Worm (Caenorhabditis elegans) whole organism, L4 larva: ENCODE data around the gene dnj-20.

Experiments
- F26F4.8 ChIP-seq: fragments of 200-800 bp; sonication (Bioruptor generic); conservative IDR thresholded peaks from 2 replicates; pipeline ENCODE4 v1.3.6; 2022; ENCODE audit warnings: missing genetic modification characterization, missing compliant biosample characterization
- aly-2 ChIP-seq: sonication (generic microtip); optimal IDR thresholded peaks from 2 replicates; lab custom pipeline; 2018; ENCODE audit warnings: missing biosample characterization, missing genetic modification characterization
- arid-1 ChIP-seq: fragments of 200-800 bp; sonication (Bioruptor generic); conservative IDR thresholded peaks from 2 replicates; pipeline ENCODE4 v1.3.6; 2022; ENCODE audit warnings: missing genetic modification reagents, missing genetic modification characterization, missing compliant biosample characterization
- ceh-82 ChIP-seq: sonication (generic microtip); optimal IDR thresholded peaks from 2 replicates; lab custom pipeline; 2017; ENCODE audit warnings: missing biosample characterization, missing genetic modification characterization
- lin-15B ChIP-seq: fragments of 150-350 bp; sonication (generic microtip); optimal IDR thresholded peaks from 3 replicates; lab custom pipeline; 2014; ENCODE audit warnings: missing biosample characterization, missing genetic modification characterization
- nhr-11 ChIP-seq: fragments of 150-350 bp; optimal IDR thresholded peaks from 2 replicates; lab custom pipeline; 2014; ENCODE audit warnings: missing biosample characterization, missing genetic modification characterization
- nhr-25 ChIP-seq: sonication (generic microtip); optimal IDR thresholded peaks from 2 replicates; lab custom pipeline; 2017; ENCODE audit warnings: missing genetic modification characterization, mild to moderate bottlenecking, missing compliant biosample characterization, antibody characterized with exemption, moderate library complexity, borderline replicate concordance; ENCODE audit not compliant: insufficient read depth
- nhr-6 ChIP-seq: fragments of 150-350 bp; optimal IDR thresholded peaks from 2 replicates; lab custom pipeline; 2014; ENCODE audit warnings: missing biosample characterization, missing genetic modification characterization
- nhr-76 ChIP-seq: fragments of 150-350 bp; optimal IDR thresholded peaks from 2 replicates; lab custom pipeline; 2014; ENCODE audit warnings: missing biosample characterization, missing genetic modification characterization
- skn-1 ChIP-seq: fragments of 150-350 bp; optimal IDR thresholded peaks from 2 replicates; lab custom pipeline; 2014; ENCODE audit warnings: missing biosample characterization, missing genetic modification characterization
- snpc-1.2 ChIP-seq: fragments of 200-800 bp; sonication (Bioruptor generic); IDR thresholded peaks from 2 replicates; pipeline ENCODE4 v1.3.6; 2022; ENCODE audit warnings: missing genetic modification reagents, missing genetic modification characterization, missing compliant biosample characterization
- unc-130 ChIP-seq: sonication (generic microtip); optimal IDR thresholded peaks from 2 replicates; lab custom pipeline; 2016; ENCODE audit warnings: missing genetic modification reagents, missing genetic modification characterization, missing compliant biosample characterization

ce11 chrII:9596401-9596800 is 27.6 kb downstream of the dnj-20 start, which contains the start of gene E02H1.6:
- TF ChIP-seq nhr-25 (tag; lab: Kevin White, UChicago) (no peak), nhr-11 (no peak), unc-130 (GFP tag; lab: Kevin White, UChicago) (no peak), ceh-82 (no peak), nhr-76 (tag; lab: Kevin White, UChicago) (no peak), snpc-1.2 (GFP tag; lab: Robert Waterston, UW) (no peak), nhr-6 (no peak), arid-1 (GFP tag; lab: Robert Waterston, UW) (no peak), lin-15B (no peak), aly-2 (tag; lab: Kevin White, UChicago) (no peak), skn-1 (no peak), F26F4.8 (GFP tag; lab: Robert Waterston, UW) (no peak)
